Fruit fly (Drosophila melanogaster): ENCODE results near the gene CG8087.

The CG8087 gene

DNA sequence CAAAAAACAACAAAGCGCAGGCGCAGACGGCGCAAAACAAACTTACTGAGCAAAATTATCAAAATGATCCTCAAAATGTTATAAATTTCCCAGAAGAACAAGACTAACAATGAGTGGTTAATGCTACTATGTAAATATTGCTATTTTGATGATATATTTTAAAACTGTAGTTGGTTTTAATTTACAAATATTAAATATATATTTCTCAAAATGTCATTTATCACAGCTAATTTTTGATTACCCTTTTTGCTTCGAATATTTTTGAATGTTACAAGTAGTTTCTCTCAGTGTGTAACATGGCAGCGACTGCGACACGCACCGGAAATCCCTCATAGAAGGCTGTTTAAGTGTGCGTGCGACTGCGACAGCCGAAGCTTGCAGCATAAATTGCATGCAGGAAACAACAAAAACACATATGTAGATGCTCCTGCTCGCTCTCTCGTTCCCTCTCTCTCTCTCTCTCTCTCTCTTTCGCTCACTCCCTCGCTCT lies 33.4 kb upstream of the CG8087 start (continued):
- peak; percentile 22 for TF ChIP-seq CG1602 (GFP tag; optimal IDR thresholded peaks at IDR 0.05)
- TF ChIP-seq dpn (GFP tag; optimal IDR thresholded peaks at IDR 0.05), result peak in 1 of 2 experiments; percentile 38
- TF ChIP-seq wek (GFP tag; optimal IDR thresholded peaks at IDR 0.05), result no peak
- TF ChIP-seq CG5245 (GFP tag; optimal IDR thresholded peaks at IDR 0.05), result no peak
- TF ChIP-seq Drgx (GFP tag; IDR thresholded peaks at IDR 0.05), result no peak
- peak; percentile 45 for TF ChIP-seq CG7556 (GFP tag; optimal IDR thresholded peaks at IDR 0.05)
- TF ChIP-seq tna (GFP tag; IDR thresholded peaks at IDR 0.05; ENCODE audit: partially characterized antibody), result no peak
- no peak for TF ChIP-seq maf-S (GFP tag; optimal IDR thresholded peaks at IDR 0.05)
- TF ChIP-seq gro (GFP tag; optimal IDR thresholded peaks at IDR 0.05), result no peak
- no peak for TF ChIP-seq slou (GFP tag; optimal IDR thresholded peaks at IDR 0.05)
- peak in 1 of 2 experiments; percentile 18 for TF ChIP-seq chif (GFP tag; optimal IDR thresholded peaks at IDR 0.05)
- TF ChIP-seq dmrt11E (tag; optimal IDR thresholded peaks at IDR 0.05), result peak; percentile 68
- no peak for TF ChIP-seq CG11723 (GFP tag; optimal IDR thresholded peaks at IDR 0.05)
- no peak for TF ChIP-seq Antp (GFP tag; optimal IDR thresholded peaks at IDR 0.05)
- TF ChIP-seq CG13894 (tag; optimal IDR thresholded peaks at IDR 0.05), result no peak
- TF ChIP-seq CG8924 (tag; optimal IDR thresholded peaks at IDR 0.05), result peak; percentile 37
- TF ChIP-seq CG8765 (GFP tag; IDR thresholded peaks at IDR 0.05), result no peak
- no peak for TF ChIP-seq Side (GFP tag; optimal IDR thresholded peaks at IDR 0.05)
- TF ChIP-seq CG34376 (GFP tag; optimal IDR thresholded peaks at IDR 0.05), result no peak
- TF ChIP-seq trem (tag; optimal IDR thresholded peaks at IDR 0.05), result peak; percentile 21
- no peak for TF ChIP-seq Dip2 (GFP tag; IDR thresholded peaks at IDR 0.05)
- TF ChIP-seq Oaz (GFP tag; IDR thresholded peaks at IDR 0.05), result no peak
- no peak for TF ChIP-seq CG10462 (GFP tag; optimal IDR thresholded peaks at IDR 0.05)
- peak; percentile 12 for TF ChIP-seq CG18599 (GFP tag; optimal IDR thresholded peaks at IDR 0.05)
- TF ChIP-seq HHEX (GFP tag; optimal IDR thresholded peaks at IDR 0.05), result no peak
- no peak for TF ChIP-seq NK7.1 (GFP tag; optimal IDR thresholded peaks at IDR 0.05)
- no peak for TF ChIP-seq Optix (GFP tag; IDR thresholded peaks at IDR 0.05)
- TF ChIP-seq sr (GFP tag; IDR thresholded peaks at IDR 0.05), result no peak
- no peak for TF ChIP-seq Usf (GFP tag; optimal IDR thresholded peaks at IDR 0.05)
- peak; percentile 12 for TF ChIP-seq lab (GFP tag; optimal IDR thresholded peaks at IDR 0.05)
- TF ChIP-seq CG16815 (GFP tag; optimal IDR thresholded peaks at IDR 0.05), result no peak
- peak; percentile 32 for TF ChIP-seq CG1529 (GFP tag; optimal IDR thresholded peaks at IDR 0.05)
- no peak for TF ChIP-seq pzg (GFP tag; optimal IDR thresholded peaks at IDR 0.05)
- no peak for TF ChIP-seq emc (GFP tag; optimal IDR thresholded peaks at IDR 0.05)
- TF ChIP-seq CG10209 (GFP tag; optimal IDR thresholded peaks at IDR 0.05), result no peak
- TF ChIP-seq p53 (GFP tag; optimal IDR thresholded peaks at IDR 0.05), result no peak
- TF ChIP-seq fd64A (GFP tag; optimal IDR thresholded peaks at IDR 0.05), result no peak
- no peak for TF ChIP-seq psq (GFP tag; optimal IDR thresholded peaks at IDR 0.05)
- no peak for TF ChIP-seq CG7928 (GFP tag; optimal IDR thresholded peaks at IDR 0.05)
- TF ChIP-seq CG6689 (GFP tag; IDR thresholded peaks at IDR 0.05), result peak; percentile 25; the same call in 1 of the 2 replicates
- TF ChIP-seq hkb (optimal IDR thresholded peaks at IDR 0.05), result no peak
- TF ChIP-seq hkb (GFP tag; IDR thresholded peaks at IDR 0.05), result 0 out of 2 replicates have a peak, but pooled peaks have one; percentile 25
- peak; percentile 30; the same call in 2 of the 3 replicates for TF ChIP-seq row (GFP tag; IDR thresholded peaks at IDR 0.05)
- TF ChIP-seq CG13775 (GFP tag; optimal IDR thresholded peaks at IDR 0.05), result no peak
- peak; percentile 26 for TF ChIP-seq gsb-n (tag; optimal IDR thresholded peaks at IDR 0.05)
- peak; percentile 15 for TF ChIP-seq Six4 (GFP tag; optimal IDR thresholded peaks at IDR 0.05)
- no peak for TF ChIP-seq h (optimal IDR thresholded peaks at IDR 0.05)
- TF ChIP-seq Gsc (GFP tag; IDR thresholded peaks at IDR 0.05), result no peak
- no peak for TF ChIP-seq dm (GFP tag; optimal IDR thresholded peaks at IDR 0.05)
- TF ChIP-seq fd102C (GFP tag; optimal IDR thresholded peaks at IDR 0.05), result no peak
- TF ChIP-seq CG15514 (GFP tag; optimal IDR thresholded peaks at IDR 0.05), result no peak
- no peak for TF ChIP-seq CG15073 (GFP tag; optimal IDR thresholded peaks at IDR 0.05)

All from whole organism, embryonic.